Worm (Caenorhabditis elegans) whole organism, L4 larva: ENCODE measurements around the gene F25B4.4.

Experiments
- T26A8.4 ChIP-seq: fragments of 200-800 bp; sonication (Bioruptor generic); IDR thresholded peaks from 2 replicates; pipeline ENCODE4 v1.3.6; 2022; ENCODE audit warnings: missing genetic modification characterization, missing compliant biosample characterization
- ZK337.2 ChIP-seq: fragments of 200-800 bp; sonication (Bioruptor generic); IDR thresholded peaks from 2 replicates; pipeline ENCODE4 v1.3.6; 2022; ENCODE audit warnings: missing genetic modification reagents, missing genetic modification characterization, missing compliant biosample characterization
- aha-1 ChIP-seq: fragments of 150-350 bp; peaks from one replicate; lab custom pipeline; 2014; ENCODE audit warnings: missing biosample characterization, missing genetic modification characterization
- ama-1 ChIP-seq: fragments of 150-350 bp; optimal IDR thresholded peaks from 2 replicates; lab custom pipeline; 2014; ENCODE audit warnings: inconsistent platforms, mixed read lengths
- ceh-20 ChIP-seq: fragments of 200-800 bp; sonication (Bioruptor generic); IDR thresholded peaks from 2 replicates; pipeline ENCODE4 v1.3.6; 2022; ENCODE audit warnings: missing genetic modification reagents, missing genetic modification characterization, missing compliant biosample characterization
- ceh-28 ChIP-seq: fragments of 150-350 bp; optimal IDR thresholded peaks from 2 replicates; lab custom pipeline; 2014; ENCODE audit warnings: missing biosample characterization, missing genetic modification reagents, missing genetic modification characterization
- ceh-32 ChIP-seq: sonication (generic microtip); optimal IDR thresholded peaks from 2 replicates; lab custom pipeline; 2016; ENCODE audit warnings: mild to moderate bottlenecking, missing genetic modification characterization, missing compliant biosample characterization; ENCODE audit not compliant: poor library complexity
- ceh-44 ChIP-seq: fragments of 200-800 bp; sonication (Bioruptor generic); IDR thresholded peaks from 2 replicates; pipeline ENCODE4 v1.3.6; 2022; ENCODE audit warnings: missing genetic modification reagents, missing genetic modification characterization, missing compliant biosample characterization
- ceh-62 ChIP-seq: sonication (generic microtip); optimal IDR thresholded peaks from 2 replicates; lab custom pipeline; 2017; ENCODE audit warnings: missing biosample characterization, missing genetic modification characterization
- ceh-82 ChIP-seq: sonication (generic microtip); optimal IDR thresholded peaks from 2 replicates; lab custom pipeline; 2017; ENCODE audit warnings: missing biosample characterization, missing genetic modification characterization
- ces-1 ChIP-seq: fragments of 150-350 bp; sonication (generic microtip); optimal IDR thresholded peaks from 4 replicates; lab custom pipeline; 2014; ENCODE audit warnings: missing biosample characterization, missing genetic modification reagents, missing genetic modification characterization
- ctbp-1 ChIP-seq: fragments of 200-800 bp; sonication (Bioruptor generic); IDR thresholded peaks from 2 replicates; pipeline ENCODE4 v1.3.6; 2022; ENCODE audit warnings: missing genetic modification reagents, missing genetic modification characterization, missing compliant biosample characterization
- daf-16 ChIP-seq, 3 experiments: sonication (generic microtip); optimal IDR thresholded peaks; 2 replicates each; lab custom pipeline; 2016 to 2017; ENCODE audit warnings: missing genetic modification characterization in 3 of 3, missing genetic modification reagents in 3 of 3, mild to moderate bottlenecking in 2 of 3, missing compliant biosample characterization in 2 of 3, missing biosample characterization in 1 of 3, moderate library complexity in 1 of 3
- dmd-6 ChIP-seq: fragments of 200-800 bp; sonication (Bioruptor generic); IDR thresholded peaks from 2 replicates; pipeline ENCODE4 v1.3.6; 2022; ENCODE audit warnings: missing genetic modification reagents, missing genetic modification characterization, missing compliant biosample characterization
- duxl-1 ChIP-seq: sonication (generic microtip); optimal IDR thresholded peaks from 2 replicates; lab custom pipeline; 2016; ENCODE audit warnings: mild to moderate bottlenecking, missing genetic modification characterization, moderate library complexity, missing compliant biosample characterization; ENCODE audit not compliant: poor library complexity
- egl-27 ChIP-seq: sonication (generic microtip); optimal IDR thresholded peaks from 3 replicates; lab custom pipeline; 2017; ENCODE audit warnings: missing biosample characterization, missing genetic modification reagents, missing genetic modification characterization
- fkh-10 ChIP-seq: fragments of 150-350 bp; optimal IDR thresholded peaks from 2 replicates; lab custom pipeline; 2014; ENCODE audit warnings: missing biosample characterization, missing genetic modification reagents, missing genetic modification characterization
- hif-1 ChIP-seq, 2 experiments: sonication (generic microtip); optimal IDR thresholded peaks; 2 replicates each; lab custom pipeline; 2016 to 2017; ENCODE audit warnings: missing compliant biosample characterization in 2 of 2, missing genetic modification characterization in 2 of 2, missing genetic modification reagents in 2 of 2, missing genotype in 2 of 2, mild to moderate bottlenecking in 1 of 2
- hlh-30 ChIP-seq: sonication (generic microtip); optimal IDR thresholded peaks from 2 replicates; lab custom pipeline; 2017; ENCODE audit warnings: antibody characterized with exemption, mild to moderate bottlenecking, missing genetic modification characterization, missing compliant biosample characterization; ENCODE audit not compliant: insufficient read depth
- lin-1 ChIP-seq: fragments of 200-800 bp; sonication (Bioruptor generic); IDR thresholded peaks from 2 replicates; pipeline ENCODE4 v1.3.6; 2022; ENCODE audit warnings: missing genetic modification reagents, missing genetic modification characterization, missing compliant biosample characterization
- lin-39 ChIP-seq: fragments of 150-350 bp; optimal IDR thresholded peaks from 2 replicates; lab custom pipeline; 2014; ENCODE audit warnings: missing biosample characterization, missing genetic modification reagents, missing genetic modification characterization
- lsy-2 ChIP-seq, 2 experiments: fragments of 150-350 bp in 1 of 2; sonication (generic microtip) in 1 of 2; optimal IDR thresholded peaks; 2 replicates each; lab custom pipeline; 2014 to 2017; ENCODE audit warnings: missing biosample characterization in 2 of 2, missing genetic modification characterization in 2 of 2
- mes-2 ChIP-seq: sonication (generic microtip); optimal IDR thresholded peaks from 2 replicates; lab custom pipeline; 2016; ENCODE audit warnings: missing genotype, mild to moderate bottlenecking, missing genetic modification characterization, missing compliant biosample characterization; ENCODE audit not compliant: poor library complexity, severe bottlenecking
- mxl-2 ChIP-seq: fragments of 200-800 bp; sonication (Bioruptor generic); conservative IDR thresholded peaks from 2 replicates; pipeline ENCODE4 v1.3.6; 2022; ENCODE audit warnings: missing genetic modification reagents, missing genetic modification characterization, missing compliant biosample characterization
- mxl-3 ChIP-seq: fragments of 200-800 bp; sonication (Bioruptor generic); optimal IDR thresholded peaks from 2 replicates; lab custom pipeline; 2018; ENCODE audit warnings: mild to moderate bottlenecking, missing genetic modification characterization, missing compliant biosample characterization
- nhr-237 ChIP-seq: sonication (generic microtip); optimal IDR thresholded peaks from 2 replicates; lab custom pipeline; 2017; ENCODE audit warnings: missing biosample characterization, missing genetic modification characterization
- nhr-28 ChIP-seq: fragments of 150-350 bp; optimal IDR thresholded peaks from 2 replicates; lab custom pipeline; 2014; ENCODE audit warnings: missing biosample characterization, missing genetic modification characterization
- nhr-48 ChIP-seq: sonication (generic microtip); optimal IDR thresholded peaks from 2 replicates; lab custom pipeline; 2016; ENCODE audit warnings: mild to moderate bottlenecking, missing genetic modification characterization, missing compliant biosample characterization
- nhr-6 ChIP-seq: fragments of 150-350 bp; optimal IDR thresholded peaks from 2 replicates; lab custom pipeline; 2014; ENCODE audit warnings: missing biosample characterization, missing genetic modification characterization
- nhr-76 ChIP-seq: fragments of 150-350 bp; optimal IDR thresholded peaks from 2 replicates; lab custom pipeline; 2014; ENCODE audit warnings: missing biosample characterization, missing genetic modification characterization
- pha-4 ChIP-seq, 2 experiments: fragments of 150-350 bp in 1 of 2; fragments of 200-800 bp in 1 of 2; sonication (Bioruptor generic) in 1 of 2; IDR thresholded peaks in 1 of 2; optimal IDR thresholded peaks in 1 of 2; 2 replicates each; pipeline versions ENCODE4 v1.3.6 to Lab custom; 2014 to 2022; ENCODE audit warnings: missing genetic modification characterization in 2 of 2, missing genetic modification reagents in 2 of 2, missing biosample characterization in 1 of 2, missing compliant biosample characterization in 1 of 2
- rbr-2 ChIP-seq: sonication (generic microtip); optimal IDR thresholded peaks from 2 replicates; lab custom pipeline; 2016; ENCODE audit warnings: missing genotype, missing genetic modification characterization, missing compliant biosample characterization
- sdz-12 ChIP-seq: fragments of 200-800 bp; sonication (Bioruptor generic); optimal IDR thresholded peaks from 2 replicates; lab custom pipeline; 2018; ENCODE audit warnings: mild to moderate bottlenecking, missing genetic modification characterization, missing compliant biosample characterization
- skn-1 ChIP-seq: fragments of 150-350 bp; optimal IDR thresholded peaks from 2 replicates; lab custom pipeline; 2014; ENCODE audit warnings: missing biosample characterization, missing genetic modification characterization
- snpc-1.2 ChIP-seq: fragments of 200-800 bp; sonication (Bioruptor generic); IDR thresholded peaks from 2 replicates; pipeline ENCODE4 v1.3.6; 2022; ENCODE audit warnings: missing genetic modification reagents, missing genetic modification characterization, missing compliant biosample characterization
- unc-62 ChIP-seq, 3 experiments: fragments of 150-350 bp in 1 of 3; sonication (generic microtip); optimal IDR thresholded peaks in 2 of 3; peaks in 1 of 3; 1 replicate in 1 of 3; 2 replicates in 2 of 3; lab custom pipeline; 2014 to 2017; ENCODE audit warnings: missing biosample characterization in 3 of 3, missing genetic modification characterization in 3 of 3, missing genetic modification reagents in 3 of 3, missing genotype in 1 of 3
- zfp-2 ChIP-seq: sonication (generic microtip); optimal IDR thresholded peaks from 2 replicates; lab custom pipeline; 2016; ENCODE audit warnings: mild to moderate bottlenecking, missing genetic modification characterization, missing compliant biosample characterization
- ztf-11 ChIP-seq: fragments of 150-350 bp; optimal IDR thresholded peaks from 2 replicates; lab custom pipeline; 2014; ENCODE audit warnings: missing biosample characterization, missing genetic modification characterization

Gene F25B4.4

ce11 chrV:5668968-5669367 is 15.7 kb upstream of the F25B4.4 start:
- TF ChIP-seq lin-39 (tag; lab: Kevin White, UChicago) (no peak), unc-62 (GFP tag; optimal IDR thresholded peaks at IDR 0.05 in 1 of 2; lab: Kevin White, UChicago) (peak in 1 of 2 experiments; percentile 55), unc-62 (tag; optimal IDR thresholded peaks at IDR 0.05; lab: Kevin White, UChicago) (no peak)

DNA sequence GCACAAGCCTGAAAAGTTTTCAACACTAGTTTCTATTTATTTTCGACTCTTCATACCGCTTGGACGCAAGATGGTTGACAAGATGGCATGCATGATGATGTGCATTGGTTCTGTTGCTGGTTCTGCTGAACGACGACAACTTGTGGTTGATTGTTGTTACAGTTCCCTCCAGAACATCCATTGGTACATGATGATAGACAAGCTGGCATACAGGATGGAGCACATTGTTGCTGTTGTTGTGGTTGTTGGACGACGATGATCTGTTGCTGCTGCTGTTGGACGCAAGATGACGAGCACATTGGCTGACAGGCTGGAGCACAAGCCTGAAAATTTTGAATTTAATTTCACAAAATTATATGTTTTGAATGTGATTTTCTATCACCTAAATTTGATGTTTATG is 12.4 kb upstream of the F25B4.4 start:
- TF ChIP-seq ceh-82 (tag; lab: Kevin White, UChicago) (no peak), ces-1 (GFP tag; lab: Kevin White, UChicago) (no peak), ceh-44 (GFP tag; lab: Robert Waterston, UW) (no peak), ctbp-1 (no peak), nhr-48 (no peak), mes-2 (tag; lab: Kevin White, UChicago) (no peak), skn-1 (no peak), ceh-28 (no peak), sdz-12 (GFP tag; lab: Kevin White, UChicago) (no peak), T26A8.4 (GFP tag; lab: Robert Waterston, UW) (no peak), ZK337.2 (no peak), zfp-2 (tag; lab: Kevin White, UChicago) (no peak), egl-27 (no peak), nhr-76 (tag; lab: Kevin White, UChicago) (no peak), fkh-10 (GFP tag; lab: Kevin White, UChicago) (no peak), lin-1 (GFP tag; lab: Robert Waterston, UW) (no peak), ztf-11 (tag; lab: Kevin White, UChicago) (no peak), mxl-2 (GFP tag; lab: Robert Waterston, UW) (no peak)

- TF ChIP-seq dmd-6, result no peak
- TF ChIP-seq hif-1 (tag; optimal IDR thresholded peaks at IDR 0.05; lab: Kevin White, UChicago), result no peak
- TF ChIP-seq ceh-20 (GFP tag; lab: Robert Waterston, UW), result no peak
- no peak for TF ChIP-seq rbr-2 (tag; lab: Kevin White, UChicago)
- TF ChIP-seq ceh-62 (tag; lab: Kevin White, UChicago), result no peak
Observed at ce11 chrV:5676011-5676410, 8.7 kb upstream of the F25B4.4 start, which contains the start of gene pqn-13. pqn-13 (minus strand) TSS chrV:5676111.

- no peak for TF ChIP-seq ztf-11 (tag; lab: Kevin White, UChicago)
- TF ChIP-seq dmd-6, result no peak
- TF ChIP-seq aha-1 (tag; lab: Kevin White, UChicago), result peak; percentile 93
Observed at ce11 chrV:5677947-5678346, 6.7 kb upstream of the F25B4.4 start.

ce11 chrV:5682530-5682929 is 2.1 kb upstream of the F25B4.4 start, which contains the start of gene prp-39:
prp-39 (minus strand) TSS chrV:5682630.
- TF ChIP-seq ama-1 (lab: Kevin White, UChicago) (peak; percentile 45), ZK337.2 (no peak), ceh-62 (tag; lab: Kevin White, UChicago) (no peak), daf-16 (GFP tag; optimal IDR thresholded peaks at IDR 0.05; lab: Kevin White, UChicago) (no peak), daf-16 (tag; optimal IDR thresholded peaks at IDR 0.05; lab: Kevin White, UChicago) (peak; percentile 1)
- TF ChIP-seq, all 104 proteins: peak for 2

DNA sequence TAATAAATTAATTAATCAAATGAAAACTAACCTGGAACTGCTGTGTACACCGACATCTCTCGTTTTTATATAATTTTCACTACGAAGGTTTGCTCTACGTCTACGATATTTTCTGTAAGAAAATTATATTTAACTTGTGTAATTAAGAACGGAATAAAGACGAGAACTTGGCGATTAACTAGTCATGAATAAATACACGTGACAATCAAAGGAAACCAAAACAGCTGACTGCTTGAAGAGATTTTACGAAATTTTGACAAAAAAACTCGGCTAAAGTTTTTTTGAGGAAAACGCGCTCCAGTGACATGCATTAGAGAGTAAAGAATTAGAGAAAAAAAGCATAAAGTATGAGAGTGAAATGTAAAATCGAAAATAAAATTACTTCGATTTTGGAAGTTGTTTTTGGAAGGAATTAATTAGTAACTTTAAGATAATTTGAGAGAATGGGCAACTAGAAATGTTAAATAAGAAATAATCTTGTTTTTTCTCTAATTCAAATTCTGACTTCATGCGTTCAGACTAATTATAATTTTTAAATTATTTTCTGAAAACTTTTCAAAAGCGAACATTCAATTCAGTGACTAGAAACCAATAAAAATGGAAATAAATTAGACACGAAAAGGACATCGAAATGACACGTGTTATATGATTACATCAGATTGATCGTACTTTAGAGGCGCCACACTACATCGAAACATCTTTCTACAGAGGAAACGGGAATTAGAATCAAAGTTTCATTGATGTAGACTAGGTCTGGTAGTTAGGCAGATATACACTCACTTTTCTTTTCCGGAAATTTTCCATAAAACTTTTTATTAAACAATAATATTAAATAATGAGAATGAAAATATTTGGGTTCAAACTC is 2.7 kb downstream of the F25B4.4 start, which contains the start of gene F25B4.7:
Gene F25B4.7 (minus strand): TSS at position 112 of the 865 bp plus-strand sequence.
- TF ChIP-seq snpc-1.2 (GFP tag; lab: Robert Waterston, UW), result no peak
- TF ChIP-seq hlh-30 (tag; lab: Kevin White, UChicago), result peak; percentile 50
- TF ChIP-seq aha-1 (tag; lab: Kevin White, UChicago), result peak; percentile 71
- peak; percentile 55 for TF ChIP-seq nhr-28 (tag; lab: Kevin White, UChicago)
- peak in 1 of 2 experiments; percentile 13 for TF ChIP-seq lsy-2 (tag; optimal IDR thresholded peaks at IDR 0.05; lab: Kevin White, UChicago)
- TF ChIP-seq ztf-11 (tag; lab: Kevin White, UChicago), result no peak
- TF ChIP-seq T26A8.4 (GFP tag; lab: Robert Waterston, UW), result no peak
- peak; percentile 44 for TF ChIP-seq mxl-3 (GFP tag; lab: Kevin White, UChicago)
- TF ChIP-seq mxl-2 (GFP tag; lab: Robert Waterston, UW), result no peak
- TF ChIP-seq duxl-1 (tag; lab: Kevin White, UChicago), result no peak
- no peak for TF ChIP-seq pha-4 (GFP tag; IDR thresholded peaks at IDR 0.05; lab: Robert Waterston, UW)
- no peak for TF ChIP-seq pha-4 (tag; optimal IDR thresholded peaks at IDR 0.05; lab: Kevin White, UChicago)
- no peak for TF ChIP-seq nhr-6
- no peak for TF ChIP-seq nhr-237 (tag; lab: Kevin White, UChicago)
- no peak for TF ChIP-seq ceh-32 (tag; lab: Kevin White, UChicago)
